Worm (Caenorhabditis elegans) whole organism, L1 larva: ENCODE results near the gene Y41C4A.6.
A peak's percentile ranks its signal among the peaks of the same experiment; 100 is the strongest.

ENCODE experiments used
- aha-1 ChIP-seq: fragments of 150-350 bp; optimal IDR thresholded peaks from 2 replicates; lab custom pipeline; 2014; ENCODE audit warnings: missing biosample characterization, missing genetic modification characterization
- ama-1 ChIP-seq: fragments of 150-350 bp; optimal IDR thresholded peaks from 2 replicates; lab custom pipeline; 2014
- ceh-82 ChIP-seq, 3 experiments: fragments of 150-350 bp in 1 of 3; sonication (generic microtip) in 2 of 3; optimal IDR thresholded peaks; 2 replicates each; lab custom pipeline; 2014 to 2017; ENCODE audit warnings: missing biosample characterization in 3 of 3, missing genetic modification characterization in 3 of 3
- elt-3 ChIP-seq, 6 experiments: fragments of 150-350 bp in 1 of 6; sonication (generic microtip); optimal IDR thresholded peaks; 2 replicates each; lab custom pipeline; 2017 to 2018; ENCODE audit warnings: missing biosample characterization in 6 of 6, missing genetic modification characterization in 6 of 6, inconsistent platforms in 1 of 6
- lin-14 ChIP-seq: fragments of 200-800 bp; sonication (Bioruptor generic); optimal IDR thresholded peaks from 2 replicates; lab custom pipeline; 2018; ENCODE audit warnings: mild to moderate bottlenecking, missing genetic modification characterization, moderate library complexity, missing compliant biosample characterization
- lin-39 ChIP-seq: fragments of 150-350 bp; optimal IDR thresholded peaks from 2 replicates; lab custom pipeline; 2014; ENCODE audit warnings: missing biosample characterization, missing genetic modification reagents, missing genetic modification characterization
- mab-9 ChIP-seq: fragments of 200-800 bp; sonication (Bioruptor generic); IDR thresholded peaks from 2 replicates; pipeline ENCODE4 v1.3.6; 2022; ENCODE audit warnings: missing genetic modification reagents, missing genetic modification characterization, missing compliant biosample characterization
- nhr-11 ChIP-seq: fragments of 150-350 bp; optimal IDR thresholded peaks from 2 replicates; lab custom pipeline; 2014; ENCODE audit warnings: missing biosample characterization, missing genetic modification characterization
- unc-98 ChIP-seq: fragments of 200-800 bp; sonication (Bioruptor generic); IDR thresholded peaks from 2 replicates; pipeline ENCODE4 v1.3.6; 2022; ENCODE audit warnings: missing genetic modification characterization, missing compliant biosample characterization
- zag-1 ChIP-seq: fragments of 150-350 bp; optimal IDR thresholded peaks from 2 replicates; lab custom pipeline; 2014; ENCODE audit warnings: missing biosample characterization, missing genetic modification characterization
- ztf-4 ChIP-seq: fragments of 150-350 bp; optimal IDR thresholded peaks from 2 replicates; lab custom pipeline; 2014; ENCODE audit warnings: missing biosample characterization, missing genetic modification characterization

- TF ChIP-seq zag-1 (tag; lab: Kevin White, UChicago) (no peak), elt-3 (tag; optimal IDR thresholded peaks at IDR 0.05; lab: Kevin White, UChicago) (no peak), lin-14 (GFP tag; lab: Kevin White, UChicago) (peak; percentile 72), nhr-11 (no peak), lin-39 (tag; lab: Kevin White, UChicago) (no peak), ceh-82 (tag; optimal IDR thresholded peaks at IDR 0.05; lab: Kevin White, UChicago) (no peak), ztf-4 (no peak), unc-98 (GFP tag; lab: Robert Waterston, UW) (no peak), ama-1 (no peak), mab-9 (GFP tag; lab: Robert Waterston, UW) (no peak), aha-1 (tag; lab: Kevin White, UChicago) (no peak)
Measured at ce11 chrIII:11660736-11661135, 35.6 kb upstream of the Y41C4A.6 start.
